Worm (Caenorhabditis elegans) whole organism, late embryonic: Measurements from ENCODE around the gene cho-1.

ENCODE experiments used
- ama-1 ChIP-seq: fragments of 150-350 bp; optimal IDR thresholded peaks from 2 replicates; lab custom pipeline; 2014
- eyg-1 ChIP-seq: sonication (generic microtip); optimal IDR thresholded peaks from 2 replicates; lab custom pipeline; 2016; ENCODE audit warnings: missing genotype, missing genetic modification characterization, missing compliant biosample characterization
- lin-11 ChIP-seq: fragments of 200-800 bp; sonication (Bioruptor generic); optimal IDR thresholded peaks from 2 replicates; lab custom pipeline; 2018; ENCODE audit warnings: mild to moderate bottlenecking, missing genetic modification characterization, missing compliant biosample characterization
- pha-4 ChIP-seq: fragments of 150-350 bp; optimal IDR thresholded peaks from 2 replicates; lab custom pipeline; 2018; ENCODE audit warnings: missing biosample characterization, missing genetic modification reagents, missing genetic modification characterization
- pqm-1 ChIP-seq: sonication (generic microtip); optimal IDR thresholded peaks from 2 replicates; lab custom pipeline; 2016; ENCODE audit warnings: missing genetic modification characterization, missing compliant biosample characterization
- ref-2 ChIP-seq: sonication (generic microtip); optimal IDR thresholded peaks from 2 replicates; lab custom pipeline; 2016; ENCODE audit warnings: missing genetic modification characterization, missing compliant biosample characterization
- rnt-1 ChIP-seq: sonication (generic microtip); optimal IDR thresholded peaks from 2 replicates; lab custom pipeline; 2016; ENCODE audit warnings: missing genetic modification characterization, missing compliant biosample characterization
- tbx-2 ChIP-seq: sonication (generic microtip); optimal IDR thresholded peaks from 2 replicates; lab custom pipeline; 2016; ENCODE audit warnings: missing genetic modification characterization, missing compliant biosample characterization
- tbx-7 ChIP-seq: sonication (generic microtip); optimal IDR thresholded peaks from 2 replicates; lab custom pipeline; 2016; ENCODE audit warnings: missing genotype, missing genetic modification characterization, missing compliant biosample characterization

- TF ChIP-seq tbx-7 (tag; lab: Kevin White, UChicago) (no peak), pqm-1 (tag; lab: Kevin White, UChicago) (no peak), tbx-2 (tag; lab: Kevin White, UChicago) (no peak), eyg-1 (tag; lab: Kevin White, UChicago) (no peak), ref-2 (tag; lab: Kevin White, UChicago) (no peak), ama-1 (lab: Kevin White, UChicago) (no peak), lin-11 (tag; lab: Kevin White, UChicago) (no peak), pha-4 (tag; lab: Kevin White, UChicago) (no peak), rnt-1 (tag; lab: Kevin White, UChicago) (no peak)
These were observed 29.7 kb upstream of the cho-1 start, which contains the start of gene cox-11 for ce11 chrIV:13244024-13244423.
